Fruit fly (Drosophila melanogaster) whole organism, embryonic: Measurements from ENCODE around the gene CG12182.

ENCODE experiments used
- BtbVII ChIP-seq: fragments of 200-800 bp; sonication (Bioruptor generic); optimal IDR thresholded peaks from 3 replicates; lab custom pipeline; 2017; ENCODE audit warnings: missing biosample characterization, mild to moderate bottlenecking, missing genetic modification characterization
- CG12155 ChIP-seq: fragments of 200-800 bp; sonication (Bioruptor generic); optimal IDR thresholded peaks from 3 replicates; lab custom pipeline; 2016; ENCODE audit warnings: missing biosample characterization, missing genetic modification characterization
- CG12236 ChIP-seq: fragments of 200-800 bp; sonication (Bioruptor generic); optimal IDR thresholded peaks from 2 replicates; lab custom pipeline; 2016; ENCODE audit warnings: missing biosample characterization, missing genetic modification characterization
- CG13287 ChIP-seq: fragments of 200-800 bp; sonication (Bioruptor generic); IDR thresholded peaks from 2 replicates; pipeline ENCODE4 v1.3.6; 2022; ENCODE audit warnings: missing biosample characterization, missing genetic modification characterization; ENCODE audit not compliant: partially characterized antibody
- CG14667 ChIP-seq: fragments of 200-800 bp; sonication (Bioruptor generic); IDR thresholded peaks from 2 replicates; pipeline ENCODE4 v1.3.6; 2022; ENCODE audit warnings: missing biosample characterization, missing genetic modification characterization
- CG16863 ChIP-seq: fragments of 200-800 bp; sonication (Bioruptor generic); optimal IDR thresholded peaks from 3 replicates; lab custom pipeline; 2016; ENCODE audit warnings: missing biosample characterization, missing genetic modification characterization
- CG1832 ChIP-seq: fragments of 200-800 bp; sonication (Bioruptor generic); optimal IDR thresholded peaks from 2 replicates; lab custom pipeline; 2017; ENCODE audit warnings: missing biosample characterization, mild to moderate bottlenecking, missing genetic modification characterization, inconsistent platforms
- CG2202 ChIP-seq: fragments of 200-800 bp; sonication (Bioruptor generic); optimal IDR thresholded peaks from 2 replicates; lab custom pipeline; 2018; ENCODE audit warnings: missing biosample characterization, mild to moderate bottlenecking, missing genetic modification characterization
- CG32772 ChIP-seq: fragments of 200-800 bp; sonication (Bioruptor generic); IDR thresholded peaks from 2 replicates; pipeline ENCODE4 v1.3.6; 2022; ENCODE audit warnings: missing biosample characterization, missing genetic modification characterization
- CG7786 ChIP-seq: fragments of 200-800 bp; sonication (Bioruptor generic); optimal IDR thresholded peaks from 2 replicates; lab custom pipeline; 2016; ENCODE audit warnings: missing biosample characterization, missing genetic modification characterization
- CG7963 ChIP-seq: fragments of 200-800 bp; sonication (Bioruptor generic); IDR thresholded peaks from 3 replicates; pipeline ENCODE4 v1.3.6; 2022; ENCODE audit warnings: missing biosample characterization, missing genetic modification characterization; ENCODE audit not compliant: partially characterized antibody
- CG9727 ChIP-seq: fragments of 200-800 bp; sonication (Bioruptor generic); optimal IDR thresholded peaks from 3 replicates; lab custom pipeline; 2017; ENCODE audit warnings: missing biosample characterization, mild to moderate bottlenecking, missing genetic modification characterization
- Ets97D ChIP-seq: fragments of 200-800 bp; sonication (Bioruptor generic); optimal IDR thresholded peaks from 3 replicates; lab custom pipeline; 2016; ENCODE audit warnings: missing biosample characterization, missing genetic modification characterization
- Fer2 ChIP-seq: fragments of 200-800 bp; sonication (Bioruptor generic); optimal IDR thresholded peaks from 2 replicates; lab custom pipeline; 2018; ENCODE audit warnings: missing biosample characterization, mild to moderate bottlenecking, missing genetic modification characterization, moderate library complexity
- H2.0 ChIP-seq: fragments of 200-800 bp; sonication (Bioruptor generic); IDR thresholded peaks from 2 replicates; pipeline ENCODE4 v1.3.6; 2022; ENCODE audit warnings: missing biosample characterization, missing genetic modification characterization
- Hr39 ChIP-seq: fragments of >200 bp; optimal IDR thresholded peaks from 2 replicates; lab custom pipeline; 2017
- Max ChIP-seq: fragments of 200-800 bp; sonication (Bioruptor generic); optimal IDR thresholded peaks from 2 replicates; lab custom pipeline; 2016; ENCODE audit warnings: missing biosample characterization, mild to moderate bottlenecking, missing genetic modification characterization
- Meics ChIP-seq: fragments of 200-800 bp; sonication (Bioruptor generic); optimal IDR thresholded peaks from 2 replicates; lab custom pipeline; 2017; ENCODE audit warnings: missing biosample characterization, mild to moderate bottlenecking, missing genetic modification characterization
- Optix ChIP-seq: fragments of 200-800 bp; sonication (Bioruptor generic); IDR thresholded peaks from 3 replicates; pipeline ENCODE4 v1.3.6; 2022; ENCODE audit warnings: missing biosample characterization, missing genetic modification characterization
- PHDP ChIP-seq: fragments of 200-800 bp; sonication (Bioruptor generic); optimal IDR thresholded peaks from 3 replicates; lab custom pipeline; 2018; ENCODE audit warnings: missing biosample characterization, mild to moderate bottlenecking, missing genetic modification characterization, moderate library complexity
- Six4 ChIP-seq: fragments of 200-800 bp; sonication (Bioruptor generic); optimal IDR thresholded peaks from 2 replicates; lab custom pipeline; 2016; ENCODE audit warnings: missing biosample characterization, missing genetic modification characterization
- Sry-β ChIP-seq: fragments of 200-800 bp; sonication (Bioruptor generic); optimal IDR thresholded peaks from 2 replicates; lab custom pipeline; 2018; ENCODE audit warnings: missing biosample characterization, mild to moderate bottlenecking, missing genetic modification characterization, moderate library complexity
- YL-1 ChIP-seq: fragments of 200-800 bp; sonication (Bioruptor generic); optimal IDR thresholded peaks from 3 replicates; lab custom pipeline; 2017; ENCODE audit warnings: missing biosample characterization, mild to moderate bottlenecking, missing genetic modification characterization
- abd-A ChIP-seq: fragments of 200-800 bp; sonication (Bioruptor generic); optimal IDR thresholded peaks from 3 replicates; lab custom pipeline; 2019; ENCODE audit warnings: missing biosample characterization, mild to moderate bottlenecking, missing genetic modification characterization, moderate library complexity
- al ChIP-seq: fragments of 200-800 bp; sonication (Bioruptor generic); IDR thresholded peaks from 2 replicates; pipeline ENCODE4 v1.3.6; 2022; ENCODE audit warnings: missing biosample characterization, missing genetic modification characterization
- ato ChIP-seq: fragments of 200-800 bp; sonication (Bioruptor generic); IDR thresholded peaks from 2 replicates; pipeline ENCODE4 v1.3.6; 2022; ENCODE audit warnings: missing biosample characterization, missing genetic modification characterization; ENCODE audit not compliant: partially characterized antibody
- bab2 ChIP-seq: fragments of 200-800 bp; sonication (Bioruptor generic); optimal IDR thresholded peaks from 2 replicates; lab custom pipeline; 2016; ENCODE audit warnings: missing biosample characterization, missing genetic modification characterization
- cato ChIP-seq: fragments of 200-800 bp; sonication (Bioruptor generic); optimal IDR thresholded peaks from 2 replicates; lab custom pipeline; 2016; ENCODE audit warnings: missing biosample characterization, missing genetic modification characterization, borderline replicate concordance
- crc ChIP-seq: fragments of 200-800 bp; sonication (Bioruptor generic); optimal IDR thresholded peaks from 2 replicates; lab custom pipeline; 2016; ENCODE audit warnings: missing biosample characterization, missing genetic modification characterization
- eyg ChIP-seq: fragments of 200-800 bp; sonication (Bioruptor generic); optimal IDR thresholded peaks from 3 replicates; lab custom pipeline; 2016; ENCODE audit warnings: missing biosample characterization, missing genetic modification characterization
- grn ChIP-seq: fragments of 200-800 bp; sonication (Bioruptor generic); optimal IDR thresholded peaks from 3 replicates; lab custom pipeline; 2017; ENCODE audit warnings: missing biosample characterization, missing genetic modification characterization
- gsb ChIP-seq: fragments of 200-800 bp; sonication (Bioruptor generic); IDR thresholded peaks from 2 replicates; pipeline ENCODE4 v1.3.6; 2022; ENCODE audit warnings: missing biosample characterization, missing genetic modification characterization
- h ChIP-seq: fragments of >200 bp; optimal IDR thresholded peaks from 2 replicates; lab custom pipeline; 2017
- kah ChIP-seq: fragments of 200-800 bp; sonication (Bioruptor generic); optimal IDR thresholded peaks from 2 replicates; lab custom pipeline; 2018; ENCODE audit warnings: missing biosample characterization, mild to moderate bottlenecking, missing genetic modification characterization
- kay ChIP-seq: fragments of 200-800 bp; sonication (Bioruptor generic); optimal IDR thresholded peaks from 2 replicates; lab custom pipeline; 2016; ENCODE audit warnings: missing biosample characterization, missing genetic modification characterization
- klu ChIP-seq: fragments of 200-800 bp; sonication (Bioruptor generic); IDR thresholded peaks from 2 replicates; pipeline ENCODE4 v1.3.6; 2022; ENCODE audit warnings: missing biosample characterization, missing genetic modification characterization
- lov ChIP-seq, 2 experiments: fragments of 200-800 bp in 1 of 2; fragments of >200 bp in 1 of 2; sonication (Bioruptor generic) in 1 of 2; IDR thresholded peaks in 1 of 2; optimal IDR thresholded peaks in 1 of 2; 2 replicates in 1 of 2; 3 replicates in 1 of 2; pipeline versions ENCODE4 v1.3.6 to Lab custom; 2017 to 2022; ENCODE audit warnings: missing biosample characterization in 1 of 2, missing genetic modification characterization in 1 of 2
- mam ChIP-seq: fragments of 200-800 bp; sonication (Bioruptor generic); optimal IDR thresholded peaks from 3 replicates; lab custom pipeline; 2016; ENCODE audit warnings: missing biosample characterization, missing genetic modification characterization
- mld ChIP-seq: fragments of 200-800 bp; sonication (Bioruptor generic); IDR thresholded peaks from 3 replicates; pipeline ENCODE4 v1.3.6; 2022; ENCODE audit warnings: missing biosample characterization, missing genetic modification characterization; ENCODE audit not compliant: partially characterized antibody
- oc ChIP-seq: fragments of 200-800 bp; sonication (Bioruptor generic); optimal IDR thresholded peaks from 2 replicates; lab custom pipeline; 2018; ENCODE audit warnings: missing biosample characterization, mild to moderate bottlenecking, missing genetic modification characterization, moderate library complexity
- sc ChIP-seq, 3 experiments: fragments of >200 bp in 2 of 3; fragments of 200-800 bp in 1 of 3; sonication (Bioruptor generic) in 1 of 3; optimal IDR thresholded peaks; 2 replicates in 2 of 3; 3 replicates in 1 of 3; lab custom pipeline; 2017; ENCODE audit warnings: mild to moderate bottlenecking in 1 of 3, missing biosample characterization in 1 of 3, missing genetic modification characterization in 1 of 3, missing genetic modification reagents in 1 of 3
- sqz ChIP-seq: fragments of 200-800 bp; sonication (Bioruptor generic); optimal IDR thresholded peaks from 3 replicates; lab custom pipeline; 2018; ENCODE audit warnings: missing biosample characterization, mild to moderate bottlenecking, missing genetic modification characterization
- stwl ChIP-seq: fragments of 200-800 bp; sonication (Bioruptor generic); optimal IDR thresholded peaks from 3 replicates; lab custom pipeline; 2018; ENCODE audit warnings: missing biosample characterization, mild to moderate bottlenecking, missing genetic modification characterization, moderate library complexity
- tio ChIP-seq: fragments of 200-800 bp; sonication (Bioruptor generic); optimal IDR thresholded peaks from 2 replicates; lab custom pipeline; 2017; ENCODE audit warnings: missing biosample characterization, missing genetic modification characterization, inconsistent platforms
- unpg ChIP-seq: fragments of 200-800 bp; sonication (Bioruptor generic); optimal IDR thresholded peaks from 3 replicates; lab custom pipeline; 2018; ENCODE audit warnings: missing biosample characterization, mild to moderate bottlenecking, missing genetic modification characterization, moderate library complexity
- vfl ChIP-seq: fragments of 200-800 bp; sonication (Bioruptor generic); optimal IDR thresholded peaks from 2 replicates; lab custom pipeline; 2016; ENCODE audit warnings: missing biosample characterization, missing genetic modification characterization
- wdn ChIP-seq: fragments of 200-800 bp; sonication (Bioruptor generic); IDR thresholded peaks from 2 replicates; pipeline ENCODE4 v1.3.6; 2022; ENCODE audit warnings: missing biosample characterization, missing genetic modification characterization
- zfh1 ChIP-seq: fragments of 200-800 bp; sonication (Bioruptor generic); IDR thresholded peaks from 3 replicates; pipeline ENCODE4 v1.3.6; 2022; ENCODE audit warnings: missing biosample characterization, missing genetic modification characterization

CG12182 gene

dm6 chr3L:2634929-2635799 lies 35.8 kb upstream of the CG12182 start (continued):
- peak; percentile 93 for TF ChIP-seq CG9727
- peak; percentile 62; the same call in 1 of the 2 replicates for TF ChIP-seq al (GFP tag; lab: Robert Waterston, UW)
- peak; percentile 84 for TF ChIP-seq Max (GFP tag; lab: Kevin White, UChicago)
- peak; percentile 50 for TF ChIP-seq CG7786 (GFP tag; lab: Kevin White, UChicago)
- TF ChIP-seq CG13287 (GFP tag; lab: Robert Waterston, UW), result peak; percentile 81
- TF ChIP-seq gsb, result peak; percentile 74
- TF ChIP-seq oc (tag; lab: Kevin White, UChicago), result peak; percentile 6
- peak; percentile 71 for TF ChIP-seq H2.0 (GFP tag; lab: Robert Waterston, UW)
- TF ChIP-seq Optix, result peak; percentile 67; the same call in 2 of the 3 replicates
- TF ChIP-seq vfl (GFP tag; lab: Kevin White, UChicago), result peak; percentile 80
- TF ChIP-seq CG2202, result peak; percentile 75
- no peak for TF ChIP-seq tio (GFP tag; lab: Kevin White, UChicago)
- TF ChIP-seq ato (GFP tag; lab: Robert Waterston, UW), result peak; percentile 82
- TF ChIP-seq zfh1 (GFP tag; lab: Robert Waterston, UW), result peak; percentile 86
- TF ChIP-seq cato (GFP tag; lab: Kevin White, UChicago), result peak; percentile 52
- peak; percentile 72 for TF ChIP-seq CG16863 (GFP tag; lab: Kevin White, UChicago)
- peak; percentile 82 for TF ChIP-seq eyg (GFP tag; lab: Kevin White, UChicago)
- peak; percentile 95 for TF ChIP-seq stwl (tag; lab: Kevin White, UChicago)
- TF ChIP-seq YL-1 (GFP tag; lab: Kevin White, UChicago), result peak; percentile 96
- peak; percentile 84 for TF ChIP-seq CG7963 (GFP tag; lab: Robert Waterston, UW)
- no peak for TF ChIP-seq kay (GFP tag; lab: Kevin White, UChicago)
- TF ChIP-seq wdn (GFP tag; lab: Robert Waterston, UW), result peak; percentile 67
- TF ChIP-seq Ets97D (GFP tag; lab: Kevin White, UChicago), result peak; percentile 98
- TF ChIP-seq sqz (GFP tag; lab: Kevin White, UChicago), result peak; percentile 91
- peak; percentile 70 for TF ChIP-seq grn (GFP tag; lab: Kevin White, UChicago)
- no peak for TF ChIP-seq klu (GFP tag; lab: Robert Waterston, UW)
- TF ChIP-seq kah, result no peak
- peak; percentile 56; the same call in 1 of the 2 replicates for TF ChIP-seq CG32772 (GFP tag; lab: Robert Waterston, UW)
- TF ChIP-seq BtbVII (GFP tag; lab: Kevin White, UChicago), result peak; percentile 90
- TF ChIP-seq mam (GFP tag; lab: Kevin White, UChicago), result peak; percentile 66
- TF ChIP-seq crc (GFP tag; lab: Kevin White, UChicago), result peak; percentile 67
- TF ChIP-seq Meics (GFP tag; lab: Kevin White, UChicago), result peak; percentile 90
- TF ChIP-seq lov (optimal IDR thresholded peaks at IDR 0.05; lab: Kevin White, UChicago), result no peak
- TF ChIP-seq lov (GFP tag; IDR thresholded peaks at IDR 0.05; lab: Robert Waterston, UW), result peak; percentile 93
- no peak for TF ChIP-seq CG14667 (GFP tag; lab: Robert Waterston, UW)
- no peak for TF ChIP-seq sc (optimal IDR thresholded peaks at IDR 0.05; lab: Kevin White, UChicago)
- peak; percentile 76 for TF ChIP-seq sc (GFP tag; optimal IDR thresholded peaks at IDR 0.05; lab: Kevin White, UChicago)
- peak; percentile 51 for TF ChIP-seq Sry-β
- TF ChIP-seq mld (GFP tag; lab: Robert Waterston, UW), result peak; percentile 78; the same call in 2 of the 3 replicates
- no peak for TF ChIP-seq h (lab: Kevin White, UChicago)
- peak; percentile 63 for TF ChIP-seq CG12155 (GFP tag; lab: Kevin White, UChicago)
- TF ChIP-seq abd-A (tag; lab: Kevin White, UChicago), result no peak
- peak; percentile 78 for TF ChIP-seq CG12236
- peak; percentile 42 for TF ChIP-seq CG1832
- peak; percentile 80 for TF ChIP-seq unpg (GFP tag; lab: Kevin White, UChicago)
- peak; percentile 69 for TF ChIP-seq Six4 (GFP tag; lab: Kevin White, UChicago)
- TF ChIP-seq PHDP (tag; lab: Kevin White, UChicago), result peak; percentile 83
- no peak for TF ChIP-seq Hr39 (lab: Kevin White, UChicago)
- peak; percentile 81 for TF ChIP-seq Fer2
- TF ChIP-seq bab2 (GFP tag; lab: Kevin White, UChicago), result peak; percentile 24
